Fruit fly (Drosophila melanogaster): ENCODE data around the gene CG13460.

DNA sequence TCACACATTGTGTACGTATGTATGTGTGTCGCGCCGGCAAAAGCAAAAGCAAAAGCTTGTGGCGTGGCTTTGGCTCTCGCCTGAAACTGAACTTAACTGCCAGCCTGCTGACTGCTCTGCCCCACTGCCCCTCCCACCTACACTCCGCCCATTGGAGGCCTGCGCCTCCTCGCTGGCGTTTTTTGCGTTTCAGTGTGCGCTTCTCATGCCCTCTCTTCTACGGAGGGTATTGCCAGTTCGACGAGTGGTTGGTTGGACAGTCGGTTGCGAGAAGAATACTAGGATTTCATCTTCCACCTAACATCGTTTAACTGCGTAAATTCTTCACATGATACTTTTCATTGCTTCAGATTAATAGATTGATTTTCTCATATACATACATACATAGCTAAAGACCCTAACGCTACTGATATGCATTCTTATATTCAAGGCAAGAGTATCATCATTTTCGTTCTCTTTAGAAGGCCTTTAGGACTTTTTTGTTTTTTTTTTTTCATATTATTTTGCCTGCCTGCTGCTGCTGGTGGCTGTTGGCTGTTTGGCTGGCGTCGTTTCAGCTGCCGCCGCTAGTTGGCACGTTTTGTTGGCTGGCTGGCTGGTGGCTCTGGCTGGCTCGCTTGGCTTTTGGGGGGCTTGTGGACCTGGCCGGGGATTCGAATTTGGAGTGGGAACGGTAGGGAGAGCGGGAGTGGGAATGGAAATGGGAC is 43.5 kb upstream of the CG13460 start:
- TF ChIP-seq kay (GFP tag; ENCODE audit: borderline replicate concordance) (no peak), Clk (GFP tag; optimal IDR thresholded peaks at IDR 0.05) (no peak)

Data from whole organism, adult.